Worm (Caenorhabditis elegans): ENCODE results near the gene srbc-54.
"Not testable (repeated sequence)": the region's sequence is repeated elsewhere in the genome, so short reads cannot be mapped to it uniquely, and the experiment has no call there.

Gene srbc-54

ce11 chrV:15811982-15812381 is 21.5 kb downstream of the srbc-54 start, which contains the start of gene nhr-282:
Gene nhr-282 (plus strand): TSS chrV:15812282.
- TF ChIP-seq nhr-11, ceh-28, ceh-82 (tag; optimal IDR thresholded peaks at IDR 0.05): not testable (repeated sequence)

- TF ChIP-seq unc-39 (tag; optimal IDR thresholded peaks at IDR 0.05), result no peak
These were observed 23.1 kb downstream of the srbc-54 start, which contains the start of gene F54B8.1 for ce11 chrV:15810446-15810845. Gene F54B8.1 (plus strand): TSS chrV:15810746.

ce11 chrV:15809543-15809942 is 24.0 kb downstream of the srbc-54 start, which contains the start of gene srsx-36:
Gene srsx-36 (minus strand): TSS chrV:15809643.
- TF ChIP-seq ceh-16 (tag; optimal IDR thresholded peaks at IDR 0.05) (no peak), daf-12 (tag; optimal IDR thresholded peaks at IDR 0.05) (no peak), nhr-11 (tag; optimal IDR thresholded peaks at IDR 0.05) (no peak), ceh-82 (tag; optimal IDR thresholded peaks at IDR 0.05) (no peak), elt-1 (tag; optimal IDR thresholded peaks at IDR 0.05) (no peak), ceh-28 (tag; optimal IDR thresholded peaks at IDR 0.05) (no peak), hmg-11 (tag; optimal IDR thresholded peaks at IDR 0.05) (no peak), mml-1 (tag; optimal IDR thresholded peaks at IDR 0.05) (no peak)

ce11 chrV:15807420-15807819 is 26.1 kb downstream of the srbc-54 start, which contains the start of gene srsx-38:
Gene srsx-38 (minus strand): TSS chrV:15807520.
- TF ChIP-seq fos-1, aly-2, unc-39 (tag; optimal IDR thresholded peaks at IDR 0.05): not testable (repeated sequence)

- not testable (repeated sequence) for TF ChIP-seq elt-3 (tag; optimal IDR thresholded peaks at IDR 0.05); daf-12 (tag; optimal IDR thresholded peaks at IDR 0.05); nhr-43 (tag; optimal IDR thresholded peaks at IDR 0.05; ENCODE audit: poor library complexity, severe bottlenecking)
These were observed 29.8 kb downstream of the srbc-54 start, which contains the start of gene T26E4.18 for ce11 chrV:15803748-15804147. Gene T26E4.18 (minus strand): TSS chrV:15803848.

- TF ChIP-seq ceh-28, ceh-16, snpc-4 (tag; optimal IDR thresholded peaks at IDR 0.05): not testable (repeated sequence)
These were observed 30.4 kb downstream of the srbc-54 start, which contains the start of gene srd-27 for ce11 chrV:15803079-15803478. Gene srd-27 (plus strand): TSS chrV:15803379.

- not testable (repeated sequence) for TF ChIP-seq nhr-67 (tag; optimal IDR thresholded peaks at IDR 0.05); ztf-11 (tag; optimal IDR thresholded peaks at IDR 0.05); nfya-1 (tag; optimal IDR thresholded peaks at IDR 0.05; ENCODE audit: insufficient read depth)
These were observed 30.9 kb downstream of the srbc-54 start, which contains the start of gene T26E4.9 for ce11 chrV:15802623-15803022. Gene T26E4.9 (minus strand): TSS chrV:15802723.

ce11 chrV:15798108-15798507 is 35.4 kb downstream of the srbc-54 start, which contains the start of gene T26E4.10:
Gene T26E4.10 (minus strand): TSS chrV:15798208.
- no peak for TF ChIP-seq aly-2 (tag; optimal IDR thresholded peaks at IDR 0.05)

- TF ChIP-seq nhr-12 (tag; optimal IDR thresholded peaks at IDR 0.05), result no peak
These were observed 37.4 kb downstream of the srbc-54 start, which contains the start of gene nhr-223 for ce11 chrV:15796087-15796486. Gene nhr-223 (plus strand): TSS chrV:15796387.

ce11 chrV:15793270-15793669 is 40.3 kb downstream of the srbc-54 start, which contains the start of gene T26E4.7:
Gene T26E4.7 (plus strand): TSS chrV:15793570.
- TF ChIP-seq nhr-25 (tag; optimal IDR thresholded peaks at IDR 0.05) (no peak), fkh-2 (tag; optimal IDR thresholded peaks at IDR 0.05) (no peak), nhr-76 (tag; optimal IDR thresholded peaks at IDR 0.05) (no peak), jun-1 (tag; optimal IDR thresholded peaks at IDR 0.05) (no peak), ceh-28 (tag; optimal IDR thresholded peaks at IDR 0.05) (no peak), daf-12 (tag; optimal IDR thresholded peaks at IDR 0.05) (no peak), lsy-12 (tag; optimal IDR thresholded peaks at IDR 0.05) (no peak), mml-1 (tag; optimal IDR thresholded peaks at IDR 0.05) (no peak), ceh-16 (tag; optimal IDR thresholded peaks at IDR 0.05) (no peak)

All from whole organism, L3 larva.